Fruit fly (Drosophila melanogaster): ENCODE measurements around the gene cold.

DNA sequence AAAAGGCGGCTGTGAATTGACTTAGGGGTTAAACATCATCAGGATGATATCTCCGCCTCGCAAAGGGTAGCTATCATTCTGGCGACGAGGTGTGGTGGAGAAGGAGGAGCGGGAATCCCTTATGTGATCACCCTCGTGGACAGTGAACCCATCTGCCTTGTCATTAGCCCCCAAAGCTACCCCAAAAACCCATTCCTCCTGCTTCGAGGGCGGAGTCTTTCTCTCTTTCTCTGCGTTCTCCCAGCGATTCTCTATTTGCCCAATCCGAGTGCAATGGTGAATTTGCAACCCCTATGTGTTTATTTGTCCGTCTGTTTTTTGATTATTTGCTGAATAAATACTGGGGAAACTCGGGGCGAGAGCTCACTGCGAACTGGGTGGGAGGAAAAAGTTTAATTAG, 11.2 kb downstream of the cold start:
- TF ChIP-seq CG11617 (GFP tag; optimal IDR thresholded peaks at IDR 0.05), result no peak
- no peak for TF ChIP-seq CG1620 (GFP tag; optimal IDR thresholded peaks at IDR 0.05)
- no peak for TF ChIP-seq CG33017 (tag; optimal IDR thresholded peaks at IDR 0.05)
- no peak for TF ChIP-seq kay (GFP tag; ENCODE audit: borderline replicate concordance)
- no peak for TF ChIP-seq cic (GFP tag; optimal IDR thresholded peaks at IDR 0.05)
- no peak for TF ChIP-seq CG7101 (tag; optimal IDR thresholded peaks at IDR 0.05)
- TF ChIP-seq Mnt (GFP tag; optimal IDR thresholded peaks at IDR 0.05), result no peak
- no peak for TF ChIP-seq Clk (GFP tag; optimal IDR thresholded peaks at IDR 0.05)
- TF ChIP-seq pad (GFP tag; optimal IDR thresholded peaks at IDR 0.05), result no peak
- no peak for TF ChIP-seq Crg-1 (GFP tag; optimal IDR thresholded peaks at IDR 0.05)
- no peak for TF ChIP-seq CG5204 (GFP tag; optimal IDR thresholded peaks at IDR 0.05)
- no peak for TF ChIP-seq Hr96 (GFP tag; optimal IDR thresholded peaks at IDR 0.05)
